Fruit fly (Drosophila melanogaster): Measurements from ENCODE around the gene Mzt1.

Mzt1 gene

DNA sequence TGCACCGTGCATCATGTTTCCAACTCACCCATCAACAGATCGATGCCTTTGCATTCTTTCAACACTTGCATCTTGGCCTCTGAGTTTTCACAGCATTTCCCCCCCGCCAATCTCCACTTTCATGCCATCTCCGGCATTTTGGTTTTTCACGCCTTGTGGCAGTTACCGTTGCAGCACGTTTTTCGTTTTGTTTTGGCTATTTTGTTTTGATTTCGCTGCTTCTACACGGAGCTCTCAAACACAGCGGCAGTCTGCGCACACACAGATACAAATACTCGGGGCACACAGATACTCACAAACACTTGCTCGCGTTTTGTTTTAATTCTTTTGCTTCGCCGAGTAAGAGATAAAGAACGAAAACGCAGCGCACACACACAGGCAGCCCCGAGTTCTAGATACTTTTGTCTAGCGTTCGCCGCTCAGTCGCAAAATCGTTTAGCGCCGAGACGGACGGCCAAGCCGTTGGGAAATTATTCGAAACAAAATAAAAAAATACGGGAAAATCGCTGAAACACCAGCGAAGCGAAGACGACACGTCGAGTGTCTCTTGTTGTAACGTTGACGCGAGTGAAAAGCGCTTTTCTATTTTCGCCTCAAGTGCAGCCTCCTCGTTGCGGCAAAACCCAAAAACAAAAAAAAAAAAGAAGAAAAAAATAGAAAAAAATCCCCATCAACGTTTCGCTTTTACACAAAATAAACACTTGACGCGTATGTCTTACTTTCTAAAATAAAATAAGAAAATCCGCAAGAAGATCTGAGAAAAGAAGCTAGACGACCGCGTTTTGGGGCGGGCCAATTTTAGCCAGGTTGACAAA lies 39.6 kb downstream of the Mzt1 start:
- no peak for TF ChIP-seq noc (tag; optimal IDR thresholded peaks at IDR 0.05)

- TF ChIP-seq noc (tag; optimal IDR thresholded peaks at IDR 0.05) = no peak
Measured at dm6 chr3L:2431340-2431739, 42.3 kb downstream of the Mzt1 start.

- TF ChIP-seq noc (tag; optimal IDR thresholded peaks at IDR 0.05) = no peak
Measured at dm6 chr3L:2433358-2433757, 44.3 kb downstream of the Mzt1 start.

DNA sequence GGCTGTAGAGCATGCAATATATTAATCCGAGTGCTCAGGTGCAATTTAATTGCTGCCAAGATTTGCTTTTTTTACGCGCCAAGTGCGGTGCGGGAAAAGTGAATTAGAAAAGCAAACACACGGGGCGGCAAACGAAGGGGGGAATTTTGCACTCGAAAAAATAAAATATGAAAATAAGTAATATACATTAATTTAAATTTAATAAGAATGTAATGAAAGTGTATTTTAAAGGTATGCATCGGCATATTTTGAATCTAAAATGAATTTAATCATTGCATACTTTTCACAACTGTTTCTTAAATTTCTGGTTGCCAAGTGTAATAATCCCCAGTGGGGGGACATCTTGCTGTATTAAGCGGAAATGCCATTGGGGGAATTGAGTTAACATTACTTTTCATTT lies 45.1 kb downstream of the Mzt1 start:
- no peak for TF ChIP-seq noc (tag; optimal IDR thresholded peaks at IDR 0.05)

DNA sequence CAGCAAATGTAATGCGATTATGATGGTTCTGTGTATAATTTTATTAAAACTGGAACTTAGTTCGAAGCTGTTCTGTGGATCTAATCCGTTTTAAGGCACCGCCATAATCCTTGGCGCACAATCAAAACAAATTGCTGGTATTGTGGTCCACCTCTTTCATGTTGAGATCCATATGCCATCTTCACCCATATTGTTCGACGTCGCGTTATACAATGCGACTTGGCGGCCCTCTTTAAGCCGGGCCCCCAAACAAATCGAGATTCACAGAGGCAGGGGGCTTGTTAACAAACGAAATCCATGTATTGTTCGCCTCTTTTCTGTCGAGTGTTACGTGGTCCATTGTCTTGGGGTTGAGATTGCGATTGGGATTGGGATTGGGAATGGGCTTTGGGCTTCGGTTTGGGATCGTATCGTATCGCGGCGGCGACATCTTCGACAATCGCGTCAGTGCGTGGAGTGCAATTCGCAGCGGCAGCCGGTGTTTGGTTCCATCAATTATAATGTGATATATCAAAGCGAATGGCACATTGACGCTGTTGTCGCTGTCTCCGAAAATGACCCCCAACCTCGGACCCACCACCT lies 47.8 kb downstream of the Mzt1 start:
- no peak for TF ChIP-seq noc (tag; optimal IDR thresholded peaks at IDR 0.05)

DNA sequence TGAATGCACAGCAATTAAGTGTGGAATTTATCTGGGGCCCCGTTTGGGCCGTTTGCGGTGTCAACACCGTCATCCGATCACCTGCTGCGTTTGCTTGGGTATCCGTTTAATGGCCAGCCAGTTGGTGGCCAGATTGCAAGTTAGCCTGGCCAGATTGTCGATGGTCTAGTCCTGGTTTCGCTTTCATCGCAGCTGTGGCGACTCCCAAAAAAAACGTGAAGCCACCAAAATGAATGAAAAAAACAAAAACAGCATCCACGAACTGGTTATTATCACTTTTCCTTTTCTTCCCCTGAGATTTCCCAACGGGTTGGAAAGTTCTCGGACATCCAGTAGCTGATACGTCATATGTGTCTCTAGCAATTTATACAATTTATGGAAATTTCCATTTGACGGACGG lies 48.5 kb downstream of the Mzt1 start:
- no peak for TF ChIP-seq noc (tag; optimal IDR thresholded peaks at IDR 0.05)

dm6 chr3L:2438609-2439422 lies 49.8 kb downstream of the Mzt1 start:
- TF ChIP-seq noc (tag; optimal IDR thresholded peaks at IDR 0.05) = no peak

Measured in whole organism, larva.